Worm (Caenorhabditis elegans) whole organism, L1 larva: ENCODE measurements around the gene gcs-1.

Source experiments
- C16A3.4 ChIP-seq: fragments of 150-350 bp; optimal IDR thresholded peaks from 2 replicates; lab custom pipeline; 2014; ENCODE audit warnings: missing biosample characterization, missing genetic modification characterization
- hlh-17 ChIP-seq: fragments of 200-800 bp; sonication (Bioruptor generic); optimal IDR thresholded peaks from 2 replicates; lab custom pipeline; 2018; ENCODE audit warnings: missing genetic modification characterization, mild to moderate bottlenecking, missing compliant biosample characterization, moderate library complexity, borderline replicate concordance
- lsy-2 ChIP-seq, 2 experiments: fragments of 150-350 bp; optimal IDR thresholded peaks; 2 replicates each; lab custom pipeline; 2014; ENCODE audit warnings: missing biosample characterization in 2 of 2, missing genetic modification characterization in 2 of 2
- nhr-237 ChIP-seq: fragments of 150-350 bp; optimal IDR thresholded peaks from 2 replicates; lab custom pipeline; 2014; ENCODE audit warnings: missing biosample characterization, missing genetic modification characterization
- nhr-77 ChIP-seq: fragments of 150-350 bp; optimal IDR thresholded peaks from 2 replicates; lab custom pipeline; 2014; ENCODE audit warnings: missing biosample characterization, missing genetic modification characterization
- skn-1 ChIP-seq: fragments of 150-350 bp; optimal IDR thresholded peaks from 2 replicates; lab custom pipeline; 2014; ENCODE audit warnings: missing biosample characterization, missing genetic modification characterization
- unc-86 ChIP-seq: sonication (generic microtip); optimal IDR thresholded peaks from 2 replicates; lab custom pipeline; 2016; ENCODE audit warnings: missing genetic modification characterization, missing compliant biosample characterization

ce11 chrII:9000331-9000730 is 37.8 kb downstream of the gcs-1 start, which contains the start of gene F44G4.5:
- TF ChIP-seq hlh-17 (GFP tag; lab: Kevin White, UChicago): no peak
- TF ChIP-seq lsy-2 (tag; optimal IDR thresholded peaks at IDR 0.05; lab: Kevin White, UChicago): no peak
- TF ChIP-seq skn-1 (tag; lab: Kevin White, UChicago): no peak
- no peak for TF ChIP-seq unc-86
- TF ChIP-seq C16A3.4 (tag; lab: Kevin White, UChicago): no peak
- TF ChIP-seq nhr-237: no peak
- TF ChIP-seq nhr-77: no peak
